Fruit fly (Drosophila melanogaster) whole organism, embryonic: ENCODE measurements around the gene Cpr11B.

Experiments
- CG31441 ChIP-seq: fragments of 200-800 bp; sonication (Bioruptor generic); IDR thresholded peaks from 2 replicates; pipeline ENCODE4 v1.3.6; 2022; ENCODE audit warnings: missing biosample characterization, missing genetic modification characterization
- NC2α ChIP-seq: fragments of 200-800 bp; sonication (Bioruptor generic); optimal IDR thresholded peaks from 2 replicates; lab custom pipeline; 2016; ENCODE audit warnings: missing biosample characterization, missing genetic modification characterization
- gro ChIP-seq: fragments of 200-800 bp; sonication (Bioruptor generic); optimal IDR thresholded peaks from 2 replicates; lab custom pipeline; 2016; ENCODE audit warnings: missing biosample characterization, missing genetic modification characterization
- nmo ChIP-seq: fragments of 200-800 bp; sonication (Bioruptor generic); optimal IDR thresholded peaks from 2 replicates; lab custom pipeline; 2018; ENCODE audit warnings: missing biosample characterization, mild to moderate bottlenecking, missing genetic modification characterization, moderate library complexity

dm6 chrX:12582984-12583869, 30.3 kb downstream of the Cpr11B start, which contains the start of gene Pits:
- TF ChIP-seq NC2α (GFP tag; lab: Kevin White, UChicago) (no peak), CG31441 (GFP tag; lab: Robert Waterston, UW) (0 out of 2 replicates have a peak, but pooled peaks have one; percentile 7), nmo (GFP tag; lab: Kevin White, UChicago) (peak; percentile 54), gro (peak; percentile 87)
